Fruit fly (Drosophila melanogaster) whole organism, embryonic: ENCODE data around the gene Gbs-76A.
A peak's percentile ranks its signal among the peaks of the same experiment; 100 is the strongest.

Source experiments
- CG10274 ChIP-seq: fragments of 200-800 bp; sonication (Bioruptor generic); optimal IDR thresholded peaks from 3 replicates; lab custom pipeline; 2017; ENCODE audit warnings: missing biosample characterization, mild to moderate bottlenecking, missing genetic modification characterization
- CG11456 ChIP-seq: fragments of 200-800 bp; sonication (Bioruptor generic); IDR thresholded peaks from 3 replicates; pipeline ENCODE4 v1.3.6; 2022; ENCODE audit warnings: missing biosample characterization, missing genetic modification characterization
- CG11696 ChIP-seq: fragments of 200-800 bp; sonication (Bioruptor generic); IDR thresholded peaks from 2 replicates; pipeline ENCODE4 v1.3.6; 2022; ENCODE audit warnings: missing biosample characterization, missing genetic modification characterization
- CG12071 ChIP-seq: fragments of 200-800 bp; sonication (Bioruptor generic); optimal IDR thresholded peaks from 3 replicates; lab custom pipeline; 2018; ENCODE audit warnings: missing biosample characterization, mild to moderate bottlenecking, missing genetic modification characterization
- CG12659 ChIP-seq: fragments of 200-800 bp; sonication (Bioruptor generic); optimal IDR thresholded peaks from 3 replicates; lab custom pipeline; 2017; ENCODE audit warnings: mild to moderate bottlenecking, missing biosample characterization, missing genetic modification reagents, missing genetic modification characterization
- CG13296 ChIP-seq: fragments of 200-800 bp; sonication (Bioruptor generic); optimal IDR thresholded peaks from 3 replicates; lab custom pipeline; 2018; ENCODE audit warnings: missing biosample characterization, mild to moderate bottlenecking, missing genetic modification characterization
- CG17328 ChIP-seq: fragments of 200-800 bp; sonication (Bioruptor generic); IDR thresholded peaks from 2 replicates; pipeline ENCODE4 v1.3.6; 2022; ENCODE audit warnings: missing biosample characterization, missing genetic modification characterization
- CG2116 ChIP-seq: fragments of 200-800 bp; sonication (Bioruptor generic); optimal IDR thresholded peaks from 3 replicates; lab custom pipeline; 2018; ENCODE audit warnings: missing biosample characterization, mild to moderate bottlenecking, missing genetic modification characterization
- CG3065 ChIP-seq: fragments of 200-800 bp; sonication (Bioruptor generic); optimal IDR thresholded peaks from 2 replicates; lab custom pipeline; 2016; ENCODE audit warnings: missing biosample characterization, missing genetic modification characterization
- CG31365 ChIP-seq: fragments of 200-800 bp; sonication (Bioruptor generic); optimal IDR thresholded peaks from 2 replicates; lab custom pipeline; 2018; ENCODE audit warnings: missing biosample characterization, mild to moderate bottlenecking, missing genetic modification characterization
- CG3281 ChIP-seq: fragments of 200-800 bp; sonication (Bioruptor generic); optimal IDR thresholded peaks from 3 replicates; lab custom pipeline; 2017; ENCODE audit warnings: missing biosample characterization, mild to moderate bottlenecking, missing genetic modification characterization
- CG3847 ChIP-seq: fragments of 200-800 bp; sonication (Bioruptor generic); IDR thresholded peaks from 2 replicates; pipeline ENCODE4 v1.3.6; 2022; ENCODE audit warnings: missing biosample characterization, missing genetic modification characterization
- CG4360 ChIP-seq: fragments of 200-800 bp; sonication (Bioruptor generic); IDR thresholded peaks from 2 replicates; pipeline ENCODE4 v1.3.6; 2022; ENCODE audit warnings: missing biosample characterization, missing genetic modification characterization
- CG4617 ChIP-seq: fragments of 200-800 bp; sonication (Bioruptor generic); optimal IDR thresholded peaks from 3 replicates; lab custom pipeline; 2016; ENCODE audit warnings: missing biosample characterization, missing genetic modification characterization, borderline replicate concordance
- CG6654 ChIP-seq: fragments of 200-800 bp; sonication (Bioruptor generic); optimal IDR thresholded peaks from 2 replicates; lab custom pipeline; 2017; ENCODE audit warnings: missing biosample characterization, mild to moderate bottlenecking, missing genetic modification characterization
- CG6813 ChIP-seq: fragments of 200-800 bp; sonication (Bioruptor generic); optimal IDR thresholded peaks from 2 replicates; lab custom pipeline; 2017; ENCODE audit warnings: missing biosample characterization, missing genetic modification characterization, mild to moderate bottlenecking, moderate library complexity, missing genetic modification reagents
- CG8924 ChIP-seq: fragments of 200-800 bp; optimal IDR thresholded peaks from 3 replicates; lab custom pipeline; 2019; ENCODE audit warnings: missing biosample characterization, mild to moderate bottlenecking, missing genetic modification characterization, moderate library complexity
- CG8944 ChIP-seq: fragments of 200-800 bp; sonication (Bioruptor generic); optimal IDR thresholded peaks from 3 replicates; lab custom pipeline; 2016; ENCODE audit warnings: missing biosample characterization, missing genetic modification characterization
- Camta ChIP-seq: fragments of 200-800 bp; sonication (Bioruptor generic); optimal IDR thresholded peaks from 2 replicates; lab custom pipeline; 2016; ENCODE audit warnings: missing biosample characterization, missing genetic modification characterization
- CkIIα-i1 ChIP-seq: fragments of 200-800 bp; sonication (Bioruptor generic); IDR thresholded peaks from 2 replicates; pipeline ENCODE4 v1.3.6; 2022; ENCODE audit warnings: missing biosample characterization, missing genetic modification characterization
- D19B ChIP-seq: fragments of 200-800 bp; sonication (Bioruptor generic); optimal IDR thresholded peaks from 2 replicates; lab custom pipeline; 2017; ENCODE audit warnings: missing biosample characterization, mild to moderate bottlenecking, missing genetic modification characterization
- Gug ChIP-seq: fragments of 200-800 bp; sonication (Bioruptor generic); IDR thresholded peaks from 4 replicates; pipeline ENCODE4 v1.3.6; 2022; ENCODE audit warnings: missing biosample characterization, missing genetic modification characterization
- H15 ChIP-seq: fragments of 200-800 bp; sonication (Bioruptor generic); IDR thresholded peaks from 3 replicates; pipeline ENCODE4 v1.3.6; 2022; ENCODE audit warnings: missing biosample characterization, missing genetic modification characterization
- HLH3B ChIP-seq: fragments of 200-800 bp; sonication (Bioruptor generic); IDR thresholded peaks from 2 replicates; pipeline ENCODE4 v1.3.6; 2022; ENCODE audit warnings: missing biosample characterization, missing genetic modification characterization
- Jarid2 ChIP-seq: fragments of 200-800 bp; sonication (Bioruptor generic); optimal IDR thresholded peaks from 3 replicates; lab custom pipeline; 2017; ENCODE audit warnings: mild to moderate bottlenecking, missing biosample characterization, missing genetic modification reagents, missing genetic modification characterization
- Lpt ChIP-seq: fragments of >200 bp; optimal IDR thresholded peaks from 2 replicates; lab custom pipeline; 2018; ENCODE audit warnings: missing biosample characterization, missing genetic modification characterization
- Mad ChIP-seq: fragments of 200-800 bp; sonication (Bioruptor generic); optimal IDR thresholded peaks from 2 replicates; lab custom pipeline; 2016; ENCODE audit warnings: missing biosample characterization, missing genetic modification characterization
- Mrtf ChIP-seq: fragments of 200-800 bp; sonication (Bioruptor generic); IDR thresholded peaks from 3 replicates; pipeline ENCODE4 v1.3.6; 2022; ENCODE audit warnings: missing biosample characterization, missing genetic modification characterization
- Optix ChIP-seq: fragments of 200-800 bp; sonication (Bioruptor generic); IDR thresholded peaks from 3 replicates; pipeline ENCODE4 v1.3.6; 2022; ENCODE audit warnings: missing biosample characterization, missing genetic modification characterization
- Six4 ChIP-seq: fragments of 200-800 bp; sonication (Bioruptor generic); optimal IDR thresholded peaks from 2 replicates; lab custom pipeline; 2016; ENCODE audit warnings: missing biosample characterization, missing genetic modification characterization
- YL-1 ChIP-seq: fragments of 200-800 bp; sonication (Bioruptor generic); optimal IDR thresholded peaks from 3 replicates; lab custom pipeline; 2017; ENCODE audit warnings: missing biosample characterization, mild to moderate bottlenecking, missing genetic modification characterization
- br ChIP-seq: fragments of >200 bp; optimal IDR thresholded peaks from 2 replicates; lab custom pipeline; 2017
- bsh ChIP-seq, 2 experiments: fragments of 200-800 bp; sonication (Bioruptor generic); optimal IDR thresholded peaks; 2 replicates each; lab custom pipeline; 2017 to 2018; ENCODE audit warnings: mild to moderate bottlenecking in 2 of 2, missing biosample characterization in 2 of 2, missing genetic modification characterization in 2 of 2, moderate library complexity in 1 of 2
- chm ChIP-seq: fragments of 200-800 bp; sonication (Bioruptor generic); IDR thresholded peaks from 2 replicates; pipeline ENCODE4 v1.3.6; 2022; ENCODE audit warnings: missing biosample characterization, missing genetic modification characterization
- dan ChIP-seq: fragments of 200-800 bp; sonication (Bioruptor generic); IDR thresholded peaks from 2 replicates; pipeline ENCODE4 v1.3.6; 2022; ENCODE audit warnings: missing biosample characterization, missing genetic modification characterization
- dmrt99B ChIP-seq: fragments of 200-800 bp; sonication (Bioruptor generic); optimal IDR thresholded peaks from 2 replicates; lab custom pipeline; 2018; ENCODE audit warnings: missing biosample characterization, mild to moderate bottlenecking, missing genetic modification characterization, moderate library complexity
- dpn ChIP-seq, 2 experiments: fragments of 200-800 bp; sonication (Bioruptor generic); optimal IDR thresholded peaks; 3 replicates each; lab custom pipeline; 2016; ENCODE audit warnings: missing biosample characterization in 2 of 2, missing genetic modification characterization in 2 of 2
- dysf ChIP-seq: fragments of 200-800 bp; sonication (Bioruptor generic); IDR thresholded peaks from 3 replicates; pipeline ENCODE4 v1.3.6; 2022; ENCODE audit warnings: missing biosample characterization, missing genetic modification characterization
- esg ChIP-seq: fragments of 200-800 bp; sonication (Bioruptor generic); conservative IDR thresholded peaks from 2 replicates; pipeline ENCODE4 v1.3.6; 2022; ENCODE audit warnings: missing biosample characterization, missing genetic modification characterization
- eve ChIP-seq, 2 experiments: fragments of >200 bp; optimal IDR thresholded peaks; 2 replicates each; lab custom pipeline; 2017; ENCODE audit warnings: missing biosample characterization in 2 of 2, missing genetic modification characterization in 2 of 2
- fd96Cb ChIP-seq: fragments of 200-800 bp; sonication (Bioruptor generic); optimal IDR thresholded peaks from 2 replicates; lab custom pipeline; 2018; ENCODE audit warnings: missing biosample characterization, mild to moderate bottlenecking, missing genetic modification characterization, moderate library complexity
- gcm ChIP-seq: fragments of 200-800 bp; sonication (Bioruptor generic); optimal IDR thresholded peaks from 2 replicates; lab custom pipeline; 2019; ENCODE audit warnings: missing biosample characterization, mild to moderate bottlenecking, missing genetic modification characterization, moderate library complexity
- grn ChIP-seq: fragments of 200-800 bp; sonication (Bioruptor generic); optimal IDR thresholded peaks from 3 replicates; lab custom pipeline; 2017; ENCODE audit warnings: missing biosample characterization, missing genetic modification characterization
- h ChIP-seq: fragments of >200 bp; optimal IDR thresholded peaks from 2 replicates; lab custom pipeline; 2017
- ind ChIP-seq: fragments of 200-800 bp; sonication (Bioruptor generic); optimal IDR thresholded peaks from 3 replicates; lab custom pipeline; 2016; ENCODE audit warnings: missing biosample characterization, missing genetic modification characterization
- maf-S ChIP-seq: fragments of 200-800 bp; sonication (Bioruptor generic); optimal IDR thresholded peaks from 2 replicates; lab custom pipeline; 2016; ENCODE audit warnings: missing biosample characterization, missing genetic modification characterization
- mam ChIP-seq: fragments of 200-800 bp; sonication (Bioruptor generic); optimal IDR thresholded peaks from 3 replicates; lab custom pipeline; 2016; ENCODE audit warnings: missing biosample characterization, missing genetic modification characterization
- run ChIP-seq: fragments of 200-800 bp; sonication (Bioruptor generic); optimal IDR thresholded peaks from 3 replicates; lab custom pipeline; 2018; ENCODE audit warnings: missing biosample characterization, mild to moderate bottlenecking, missing genetic modification characterization
- sisA ChIP-seq: fragments of 200-800 bp; sonication (Bioruptor generic); IDR thresholded peaks from 2 replicates; pipeline ENCODE4 v1.3.6; 2022; ENCODE audit warnings: missing biosample characterization, missing genetic modification characterization
- slbo ChIP-seq: fragments of 200-800 bp; sonication (Bioruptor generic); IDR thresholded peaks from 2 replicates; pipeline ENCODE4 v1.3.6; 2022; ENCODE audit warnings: missing biosample characterization, missing genetic modification characterization
- ttk ChIP-seq: fragments of 200-800 bp; sonication (Bioruptor generic); IDR thresholded peaks from 2 replicates; pipeline ENCODE4 v2.1.2; 2022; ENCODE audit warnings: missing biosample characterization, missing genetic modification characterization
- zen2 ChIP-seq: fragments of 200-800 bp; sonication (Bioruptor generic); IDR thresholded peaks from 3 replicates; pipeline ENCODE4 v1.3.6; 2022; ENCODE audit warnings: missing biosample characterization, missing genetic modification characterization; ENCODE audit not compliant: partially characterized antibody

Gbs-76A gene

DNA sequence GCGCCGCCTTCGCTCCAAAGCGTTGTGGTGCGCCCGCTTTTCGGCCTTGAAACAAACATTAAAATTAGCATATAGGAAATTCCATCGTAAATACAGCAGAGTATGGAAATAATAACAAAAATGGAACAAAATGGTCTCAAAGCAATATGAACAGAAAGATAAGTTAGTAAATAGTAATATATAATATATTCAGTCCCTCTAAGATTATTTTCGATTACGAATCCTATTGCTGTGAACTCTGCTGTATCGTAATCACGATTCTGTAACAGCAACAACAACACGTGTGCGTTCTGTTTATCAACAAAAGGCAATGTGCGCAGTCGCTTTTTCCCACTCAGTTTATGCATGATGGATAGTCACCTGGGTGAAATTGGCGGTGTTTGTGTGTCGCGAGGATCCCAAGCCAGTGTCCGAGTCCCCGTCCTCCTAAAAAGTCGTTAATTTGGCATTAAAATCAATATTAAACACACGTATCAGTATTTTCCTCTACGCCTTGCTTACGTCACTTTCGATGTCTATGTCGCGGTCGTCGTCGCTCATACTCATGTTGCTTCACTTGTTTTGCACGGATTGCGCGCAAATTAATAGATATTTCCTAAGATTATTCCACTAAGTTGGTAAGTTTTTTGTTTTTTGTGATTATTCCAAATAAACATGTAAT lies 29.0 kb downstream of the Gbs-76A start, which contains the start of the genes CG42374 and Mettl5 (continued):
- no peak for TF ChIP-seq br (lab: Kevin White, UChicago)
- TF ChIP-seq Six4 (GFP tag; lab: Kevin White, UChicago) = no peak
- no peak for TF ChIP-seq zen2
- TF ChIP-seq h (lab: Kevin White, UChicago) = no peak
- TF ChIP-seq Camta (GFP tag; lab: Kevin White, UChicago) = no peak
- peak; percentile 42 for TF ChIP-seq ind (GFP tag; lab: Kevin White, UChicago)
- no peak for TF ChIP-seq CG8924
- TF ChIP-seq dysf (GFP tag; lab: Robert Waterston, UW) = peak; percentile 70
- TF ChIP-seq CG4360 = peak; percentile 91
- no peak for TF ChIP-seq CkIIα-i1 (GFP tag; lab: Robert Waterston, UW)
- no peak for TF ChIP-seq Mrtf
- TF ChIP-seq Gug (GFP tag; lab: Robert Waterston, UW) = no peak
- TF ChIP-seq CG11696 (GFP tag; lab: Robert Waterston, UW) = peak; percentile 98
- TF ChIP-seq CG10274 = no peak
- TF ChIP-seq CG11456 (GFP tag; lab: Robert Waterston, UW) = no peak
- no peak for TF ChIP-seq ttk (GFP tag; lab: Robert Waterston, UW)
- TF ChIP-seq run (tag; lab: Kevin White, UChicago) = no peak
- TF ChIP-seq Jarid2 = no peak
- TF ChIP-seq dmrt99B (tag; lab: Kevin White, UChicago) = peak; percentile 47
- peak; percentile 31 for TF ChIP-seq CG12659 (GFP tag; lab: Kevin White, UChicago)
- TF ChIP-seq CG31365 (tag; lab: Kevin White, UChicago) = no peak
- no peak for TF ChIP-seq H15 (GFP tag; lab: Robert Waterston, UW)
- TF ChIP-seq mam = no peak
- TF ChIP-seq fd96Cb (tag; lab: Kevin White, UChicago) = peak; percentile 44
- TF ChIP-seq bsh (GFP tag; optimal IDR thresholded peaks at IDR 0.05; lab: Kevin White, UChicago) = peak in 1 of 2 experiments; percentile 62
- TF ChIP-seq CG4617 = no peak
- no peak for TF ChIP-seq chm
- TF ChIP-seq CG8944 (GFP tag; lab: Kevin White, UChicago) = no peak
- TF ChIP-seq dpn (GFP tag; optimal IDR thresholded peaks at IDR 0.05; lab: Kevin White, UChicago) = no peak
- TF ChIP-seq CG3847 (GFP tag; lab: Robert Waterston, UW) = no peak
- TF ChIP-seq Optix (GFP tag; lab: Robert Waterston, UW) = no peak
- no peak for TF ChIP-seq CG3065
- no peak for TF ChIP-seq dan (GFP tag; lab: Robert Waterston, UW)
- TF ChIP-seq HLH3B = peak; percentile 54; the same call in 1 of the 2 replicates
- TF ChIP-seq CG3281 (GFP tag; lab: Kevin White, UChicago) = peak; percentile 70
- no peak for TF ChIP-seq CG2116 (GFP tag; lab: Kevin White, UChicago)
- TF ChIP-seq CG6813 (GFP tag; lab: Kevin White, UChicago) = peak; percentile 35
- TF ChIP-seq YL-1 (GFP tag; lab: Kevin White, UChicago) = no peak
- no peak for TF ChIP-seq sisA
- no peak for TF ChIP-seq Mad (GFP tag; lab: Kevin White, UChicago)
- TF ChIP-seq Lpt (GFP tag; lab: Kevin White, UChicago) = no peak
- peak; percentile 56 for TF ChIP-seq slbo
- TF ChIP-seq esg (GFP tag; lab: Robert Waterston, UW) = peak; percentile 37
- peak; percentile 21 for TF ChIP-seq gcm (GFP tag; lab: Kevin White, UChicago)
- TF ChIP-seq D19B (GFP tag; lab: Kevin White, UChicago) = no peak
- TF ChIP-seq grn = peak; percentile 59
- peak; percentile 13 for TF ChIP-seq CG13296 (GFP tag; lab: Kevin White, UChicago)
- no peak for TF ChIP-seq maf-S (GFP tag; lab: Kevin White, UChicago)
- no peak for TF ChIP-seq CG6654 (GFP tag; lab: Kevin White, UChicago)
- no peak for TF ChIP-seq CG17328 (GFP tag; lab: Robert Waterston, UW)
- TF ChIP-seq eve (GFP tag; optimal IDR thresholded peaks at IDR 0.05; lab: Kevin White, UChicago) = no peak
- TF ChIP-seq CG12071 (GFP tag; lab: Kevin White, UChicago) = peak; percentile 44
